Fruit fly (Drosophila melanogaster) whole organism, embryonic: Measurements from ENCODE around the gene CG14947.
A peak's percentile ranks its signal among the peaks of the same experiment; 100 is the strongest.

Experiments
- Asciz ChIP-seq: fragments of 200-800 bp; sonication (Bioruptor generic); optimal IDR thresholded peaks from 2 replicates; lab custom pipeline; 2017; ENCODE audit warnings: missing biosample characterization, mild to moderate bottlenecking, missing genetic modification characterization, missing genetic modification reagents
- Bdp1 ChIP-seq: fragments of 200-800 bp; sonication (Bioruptor generic); optimal IDR thresholded peaks from 3 replicates; lab custom pipeline; 2016; ENCODE audit warnings: missing biosample characterization, missing genetic modification characterization
- BtbVII ChIP-seq: fragments of 200-800 bp; sonication (Bioruptor generic); optimal IDR thresholded peaks from 3 replicates; lab custom pipeline; 2017; ENCODE audit warnings: missing biosample characterization, mild to moderate bottlenecking, missing genetic modification characterization
- CG10209 ChIP-seq: fragments of 200-800 bp; sonication (Bioruptor generic); optimal IDR thresholded peaks from 3 replicates; lab custom pipeline; 2017; ENCODE audit warnings: missing biosample characterization, mild to moderate bottlenecking, missing genetic modification characterization, missing genetic modification reagents
- CG11247 ChIP-seq: fragments of 200-800 bp; sonication (Bioruptor generic); IDR thresholded peaks from 2 replicates; pipeline ENCODE4 v1.3.6; 2022; ENCODE audit warnings: missing biosample characterization, missing genetic modification characterization
- CG12236 ChIP-seq: fragments of 200-800 bp; sonication (Bioruptor generic); optimal IDR thresholded peaks from 2 replicates; lab custom pipeline; 2016; ENCODE audit warnings: missing biosample characterization, missing genetic modification characterization
- CG12659 ChIP-seq: fragments of 200-800 bp; sonication (Bioruptor generic); optimal IDR thresholded peaks from 3 replicates; lab custom pipeline; 2017; ENCODE audit warnings: mild to moderate bottlenecking, missing biosample characterization, missing genetic modification reagents, missing genetic modification characterization
- CG13894 ChIP-seq: fragments of 200-800 bp; sonication (Bioruptor generic); optimal IDR thresholded peaks from 3 replicates; lab custom pipeline; 2018; ENCODE audit warnings: missing biosample characterization, mild to moderate bottlenecking, missing genetic modification characterization, moderate library complexity
- CG1529 ChIP-seq: fragments of 200-800 bp; sonication (Bioruptor generic); optimal IDR thresholded peaks from 3 replicates; lab custom pipeline; 2018; ENCODE audit warnings: missing biosample characterization, missing genetic modification characterization
- CG18262 ChIP-seq: fragments of 200-800 bp; optimal IDR thresholded peaks from 3 replicates; lab custom pipeline; 2019; ENCODE audit warnings: missing biosample characterization, mild to moderate bottlenecking, missing genetic modification characterization, moderate library complexity
- CG30403 ChIP-seq: fragments of 200-800 bp; sonication (Bioruptor generic); optimal IDR thresholded peaks from 3 replicates; lab custom pipeline; 2016; ENCODE audit warnings: missing biosample characterization, missing genetic modification characterization
- CG32532 ChIP-seq: fragments of 200-800 bp; sonication (Bioruptor generic); IDR thresholded peaks from 2 replicates; pipeline ENCODE4 v1.3.6; 2022; ENCODE audit warnings: missing biosample characterization, missing genetic modification characterization
- CG4707 ChIP-seq: fragments of 200-800 bp; sonication (Bioruptor generic); optimal IDR thresholded peaks from 2 replicates; lab custom pipeline; 2018; ENCODE audit warnings: missing biosample characterization, mild to moderate bottlenecking, missing genetic modification characterization, moderate library complexity
- CG4854 ChIP-seq: fragments of 200-800 bp; sonication (Bioruptor generic); optimal IDR thresholded peaks from 2 replicates; lab custom pipeline; 2016; ENCODE audit warnings: missing biosample characterization, missing genetic modification characterization, inconsistent platforms
- CG6272 ChIP-seq: fragments of 200-800 bp; sonication (Bioruptor generic); IDR thresholded peaks from 2 replicates; pipeline ENCODE4 v1.3.6; 2022; ENCODE audit warnings: missing biosample characterization, missing genetic modification characterization
- CG6654 ChIP-seq: fragments of 200-800 bp; sonication (Bioruptor generic); optimal IDR thresholded peaks from 2 replicates; lab custom pipeline; 2017; ENCODE audit warnings: missing biosample characterization, mild to moderate bottlenecking, missing genetic modification characterization
- CG7357 ChIP-seq: fragments of 200-800 bp; sonication (Bioruptor generic); IDR thresholded peaks from 3 replicates; pipeline ENCODE4 v1.3.6; 2022; ENCODE audit warnings: missing biosample characterization, missing genetic modification characterization
- CG8924 ChIP-seq: fragments of 200-800 bp; optimal IDR thresholded peaks from 3 replicates; lab custom pipeline; 2019; ENCODE audit warnings: missing biosample characterization, mild to moderate bottlenecking, missing genetic modification characterization, moderate library complexity
- CG9215 ChIP-seq: fragments of 200-800 bp; sonication (Bioruptor generic); IDR thresholded peaks from 2 replicates; pipeline ENCODE4 v1.3.6; 2022; ENCODE audit warnings: missing biosample characterization, missing genetic modification characterization
- CHES-1-like ChIP-seq: fragments of 200-800 bp; sonication (Bioruptor generic); optimal IDR thresholded peaks from 2 replicates; lab custom pipeline; 2016; ENCODE audit warnings: missing biosample characterization, missing genetic modification characterization
- D19B ChIP-seq: fragments of 200-800 bp; sonication (Bioruptor generic); optimal IDR thresholded peaks from 2 replicates; lab custom pipeline; 2017; ENCODE audit warnings: missing biosample characterization, mild to moderate bottlenecking, missing genetic modification characterization
- Doc2 ChIP-seq: fragments of 200-800 bp; sonication (Bioruptor generic); IDR thresholded peaks from 2 replicates; pipeline ENCODE4 v1.3.6; 2022; ENCODE audit warnings: missing biosample characterization, missing genetic modification characterization
- Elba2 ChIP-seq: fragments of 200-800 bp; sonication (Bioruptor generic); optimal IDR thresholded peaks from 3 replicates; lab custom pipeline; 2016; ENCODE audit warnings: missing biosample characterization, missing genetic modification characterization
- Hmx ChIP-seq: fragments of 200-800 bp; sonication (Bioruptor generic); optimal IDR thresholded peaks from 2 replicates; lab custom pipeline; 2016; ENCODE audit warnings: missing biosample characterization, missing genetic modification characterization
- Lim3 ChIP-seq: fragments of 200-800 bp; sonication (Bioruptor generic); IDR thresholded peaks from 2 replicates; pipeline ENCODE4 v1.3.6; 2022; ENCODE audit warnings: missing biosample characterization, missing genetic modification characterization
- Max ChIP-seq: fragments of 200-800 bp; sonication (Bioruptor generic); optimal IDR thresholded peaks from 2 replicates; lab custom pipeline; 2016; ENCODE audit warnings: missing biosample characterization, mild to moderate bottlenecking, missing genetic modification characterization
- Opbp ChIP-seq: fragments of 200-800 bp; sonication (Bioruptor generic); IDR thresholded peaks from 3 replicates; pipeline ENCODE4 v1.3.6; 2022; ENCODE audit warnings: missing biosample characterization, missing genetic modification characterization; ENCODE audit not compliant: partially characterized antibody
- Optix ChIP-seq: fragments of 200-800 bp; sonication (Bioruptor generic); IDR thresholded peaks from 3 replicates; pipeline ENCODE4 v1.3.6; 2022; ENCODE audit warnings: missing biosample characterization, missing genetic modification characterization
- Side ChIP-seq: fragments of 200-800 bp; sonication (Bioruptor generic); optimal IDR thresholded peaks from 2 replicates; lab custom pipeline; 2016; ENCODE audit warnings: missing biosample characterization, missing genetic modification characterization
- ato ChIP-seq: fragments of 200-800 bp; sonication (Bioruptor generic); IDR thresholded peaks from 2 replicates; pipeline ENCODE4 v1.3.6; 2022; ENCODE audit warnings: missing biosample characterization, missing genetic modification characterization; ENCODE audit not compliant: partially characterized antibody
- chinmo ChIP-seq: fragments of 200-800 bp; sonication (Bioruptor generic); IDR thresholded peaks from 4 replicates; pipeline ENCODE4 v1.3.6; 2022; ENCODE audit warnings: missing biosample characterization, missing genetic modification characterization; ENCODE audit not compliant: partially characterized antibody
- croc ChIP-seq: fragments of 200-800 bp; sonication (Bioruptor generic); conservative IDR thresholded peaks from 3 replicates; pipeline ENCODE4 v1.3.6; 2022; ENCODE audit warnings: missing biosample characterization, missing genetic modification characterization
- dimm ChIP-seq: fragments of 200-800 bp; sonication (Bioruptor generic); IDR thresholded peaks from 2 replicates; pipeline ENCODE4 v1.3.6; 2022; ENCODE audit warnings: missing biosample characterization, missing genetic modification characterization
- dm ChIP-seq: fragments of 200-800 bp; sonication (Bioruptor generic); optimal IDR thresholded peaks from 3 replicates; lab custom pipeline; 2016; ENCODE audit warnings: missing biosample characterization, missing genetic modification characterization
- dmrt99B ChIP-seq: fragments of 200-800 bp; sonication (Bioruptor generic); optimal IDR thresholded peaks from 2 replicates; lab custom pipeline; 2018; ENCODE audit warnings: missing biosample characterization, mild to moderate bottlenecking, missing genetic modification characterization, moderate library complexity
- gcm2 ChIP-seq: fragments of 200-800 bp; sonication (Bioruptor generic); optimal IDR thresholded peaks from 2 replicates; lab custom pipeline; 2016; ENCODE audit warnings: missing biosample characterization, missing genetic modification characterization
- grn ChIP-seq: fragments of 200-800 bp; sonication (Bioruptor generic); optimal IDR thresholded peaks from 3 replicates; lab custom pipeline; 2017; ENCODE audit warnings: missing biosample characterization, missing genetic modification characterization
- gt ChIP-seq: fragments of 200-800 bp; sonication (Bioruptor generic); IDR thresholded peaks from 2 replicates; pipeline ENCODE4 v1.3.6; 2022; ENCODE audit warnings: missing biosample characterization, missing genetic modification characterization
- inv ChIP-seq: fragments of 200-800 bp; sonication (Bioruptor generic); IDR thresholded peaks from 2 replicates; pipeline ENCODE4 v1.3.6; 2022; ENCODE audit warnings: missing biosample characterization, missing genetic modification characterization; ENCODE audit not compliant: partially characterized antibody
- jigr1 ChIP-seq: fragments of 200-800 bp; sonication (Bioruptor generic); IDR thresholded peaks from 3 replicates; pipeline ENCODE4 v1.3.6; 2022; ENCODE audit warnings: missing biosample characterization, missing genetic modification characterization
- kah ChIP-seq: fragments of 200-800 bp; sonication (Bioruptor generic); optimal IDR thresholded peaks from 2 replicates; lab custom pipeline; 2018; ENCODE audit warnings: missing biosample characterization, mild to moderate bottlenecking, missing genetic modification characterization
- lbe ChIP-seq: fragments of 200-800 bp; sonication (Bioruptor generic); optimal IDR thresholded peaks from 2 replicates; lab custom pipeline; 2016; ENCODE audit warnings: missing biosample characterization, mild to moderate bottlenecking, missing genetic modification characterization
- luna ChIP-seq: fragments of 200-800 bp; sonication (Bioruptor generic); optimal IDR thresholded peaks from 2 replicates; lab custom pipeline; 2016; ENCODE audit warnings: missing biosample characterization, missing genetic modification characterization
- mam ChIP-seq: fragments of 200-800 bp; sonication (Bioruptor generic); optimal IDR thresholded peaks from 3 replicates; lab custom pipeline; 2016; ENCODE audit warnings: missing biosample characterization, missing genetic modification characterization
- otp ChIP-seq: fragments of 200-800 bp; sonication (Bioruptor generic); IDR thresholded peaks from 3 replicates; pipeline ENCODE4, ENCODE4 v1.3.6; 2022; ENCODE audit warnings: missing biosample characterization, missing genetic modification characterization
- pros ChIP-seq: fragments of 200-800 bp; sonication (Bioruptor generic); optimal IDR thresholded peaks from 3 replicates; lab custom pipeline; 2019; ENCODE audit warnings: missing biosample characterization, mild to moderate bottlenecking, missing genetic modification characterization, moderate library complexity
- schlank ChIP-seq: fragments of 200-800 bp; sonication (Bioruptor generic); optimal IDR thresholded peaks from 2 replicates; lab custom pipeline; 2018; ENCODE audit warnings: missing biosample characterization, mild to moderate bottlenecking, missing genetic modification characterization
- scrt ChIP-seq: fragments of 200-800 bp; sonication (Bioruptor generic); optimal IDR thresholded peaks from 2 replicates; lab custom pipeline; 2018; ENCODE audit warnings: missing biosample characterization, mild to moderate bottlenecking, missing genetic modification characterization, moderate library complexity
- trh ChIP-seq: fragments of 200-800 bp; sonication (Bioruptor generic); optimal IDR thresholded peaks from 2 replicates; lab custom pipeline; 2016; ENCODE audit warnings: missing biosample characterization, missing genetic modification characterization
- vfl ChIP-seq: fragments of 200-800 bp; sonication (Bioruptor generic); optimal IDR thresholded peaks from 2 replicates; lab custom pipeline; 2016; ENCODE audit warnings: missing biosample characterization, missing genetic modification characterization
- z ChIP-seq: fragments of 200-800 bp; sonication (Bioruptor generic); IDR thresholded peaks from 3 replicates; pipeline ENCODE4 v1.3.6; 2022; ENCODE audit warnings: missing biosample characterization, missing genetic modification characterization

Gene CG14947

DNA sequence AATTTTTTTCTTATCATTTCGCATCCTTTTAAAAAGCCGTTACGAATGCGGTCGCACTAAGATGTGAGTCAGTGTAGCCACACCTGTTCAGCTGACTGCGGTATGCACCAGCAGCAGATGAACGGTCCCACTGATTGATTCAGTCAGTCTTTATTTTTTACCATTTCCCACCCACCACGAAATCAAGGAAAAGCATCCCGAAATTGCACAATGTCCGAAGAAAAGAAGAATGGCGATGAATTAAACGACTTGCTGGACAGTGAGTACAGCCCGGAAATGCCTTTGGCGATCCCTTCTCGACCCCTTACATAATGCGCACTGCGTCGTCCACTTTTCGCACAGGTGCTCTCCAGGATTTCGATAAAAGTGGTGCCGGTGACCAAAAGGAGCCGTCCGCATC lies 17.8 kb downstream of the CG14947 start (continued):
- TF ChIP-seq CG18262 (tag; lab: Kevin White, UChicago) (no peak), CG6272 (GFP tag; lab: Robert Waterston, UW) (no peak), chinmo (no peak), Optix (GFP tag; lab: Robert Waterston, UW) (no peak), Asciz (no peak), CHES-1-like (GFP tag; lab: Kevin White, UChicago) (no peak), schlank (tag; lab: Kevin White, UChicago) (no peak), z (GFP tag; lab: Robert Waterston, UW) (no peak), gt (GFP tag; lab: Robert Waterston, UW) (no peak), CG4707 (no peak), BtbVII (GFP tag; lab: Kevin White, UChicago) (no peak), grn (no peak), CG12659 (peak; percentile 51), CG13894 (tag; lab: Kevin White, UChicago) (no peak), croc (GFP tag; lab: Robert Waterston, UW) (no peak), Lim3 (no peak), CG9215 (GFP tag; lab: Robert Waterston, UW) (no peak), trh (no peak), CG32532 (GFP tag; lab: Robert Waterston, UW) (no peak), Elba2 (GFP tag; lab: Kevin White, UChicago) (no peak), Hmx (GFP tag; lab: Kevin White, UChicago) (no peak), dm (no peak), CG10209 (GFP tag; lab: Kevin White, UChicago) (no peak), CG12236 (GFP tag; lab: Kevin White, UChicago) (no peak), dmrt99B (tag; lab: Kevin White, UChicago) (no peak), CG4854 (GFP tag; lab: Kevin White, UChicago) (no peak), mam (GFP tag; lab: Kevin White, UChicago) (no peak), ato (GFP tag; lab: Robert Waterston, UW) (no peak), kah (GFP tag; lab: Kevin White, UChicago) (peak; percentile 0), dimm (no peak), CG7357 (GFP tag; lab: Robert Waterston, UW) (no peak), gcm2 (GFP tag; lab: Kevin White, UChicago) (no peak), vfl (GFP tag; lab: Kevin White, UChicago) (no peak), Side (GFP tag; lab: Kevin White, UChicago) (no peak), CG8924 (tag; lab: Kevin White, UChicago) (no peak), Bdp1 (GFP tag; lab: Kevin White, UChicago) (no peak), pros (GFP tag; lab: Kevin White, UChicago) (no peak), inv (GFP tag; lab: Robert Waterston, UW) (no peak), luna (GFP tag; lab: Kevin White, UChicago) (no peak), Max (GFP tag; lab: Kevin White, UChicago) (no peak), jigr1 (no peak), D19B (GFP tag; lab: Kevin White, UChicago) (no peak), CG1529 (no peak), CG30403 (GFP tag; lab: Kevin White, UChicago) (no peak), lbe (GFP tag; lab: Kevin White, UChicago) (no peak), Doc2 (GFP tag; lab: Robert Waterston, UW) (no peak), Opbp (GFP tag; lab: Robert Waterston, UW) (no peak), scrt (GFP tag; lab: Kevin White, UChicago) (no peak), CG11247 (GFP tag; lab: Robert Waterston, UW) (no peak), CG6654 (GFP tag; lab: Kevin White, UChicago) (no peak), otp (GFP tag; lab: Robert Waterston, UW) (no peak)
